Fruit fly (Drosophila melanogaster) whole organism, embryonic: ENCODE results near the gene CG9737.

Experiments used
- Atf-2 ChIP-seq: fragments of 200-800 bp; sonication (Bioruptor generic); optimal IDR thresholded peaks from 2 replicates; lab custom pipeline; 2016; ENCODE audit warnings: missing biosample characterization, missing genetic modification characterization
- Atf6 ChIP-seq: fragments of 200-800 bp; sonication (Bioruptor generic); IDR thresholded peaks from 2 replicates; pipeline ENCODE4 v1.3.6; 2022; ENCODE audit warnings: missing biosample characterization, missing genetic modification characterization
- CG10147 ChIP-seq: fragments of 200-800 bp; sonication (Bioruptor generic); optimal IDR thresholded peaks from 2 replicates; lab custom pipeline; 2019; ENCODE audit warnings: missing biosample characterization, mild to moderate bottlenecking, missing genetic modification characterization, moderate library complexity
- CG10654 ChIP-seq: fragments of 200-800 bp; sonication (Bioruptor generic); optimal IDR thresholded peaks from 2 replicates; lab custom pipeline; 2016; ENCODE audit warnings: missing biosample characterization, missing genetic modification characterization
- CG10959 ChIP-seq: fragments of 200-800 bp; sonication (Bioruptor generic); IDR thresholded peaks from 2 replicates; pipeline ENCODE4 v1.3.6; 2022; ENCODE audit warnings: missing biosample characterization, missing genetic modification characterization
- CG11504 ChIP-seq: fragments of 200-800 bp; sonication (Bioruptor generic); optimal IDR thresholded peaks from 3 replicates; lab custom pipeline; 2019; ENCODE audit warnings: missing biosample characterization, mild to moderate bottlenecking, missing genetic modification characterization, moderate library complexity
- CG12155 ChIP-seq: fragments of 200-800 bp; sonication (Bioruptor generic); optimal IDR thresholded peaks from 3 replicates; lab custom pipeline; 2016; ENCODE audit warnings: missing biosample characterization, missing genetic modification characterization
- CG12236 ChIP-seq: fragments of 200-800 bp; sonication (Bioruptor generic); optimal IDR thresholded peaks from 2 replicates; lab custom pipeline; 2016; ENCODE audit warnings: missing biosample characterization, missing genetic modification characterization
- CG13123 ChIP-seq: fragments of 200-800 bp; sonication (Bioruptor generic); optimal IDR thresholded peaks from 2 replicates; lab custom pipeline; 2016; ENCODE audit warnings: missing biosample characterization, missing genetic modification characterization
- CG15073 ChIP-seq: fragments of 200-800 bp; sonication (Bioruptor generic); optimal IDR thresholded peaks from 2 replicates; lab custom pipeline; 2016; ENCODE audit warnings: missing biosample characterization, missing genetic modification characterization
- CG1602 ChIP-seq: fragments of 200-800 bp; sonication (Bioruptor generic); optimal IDR thresholded peaks from 3 replicates; lab custom pipeline; 2016; ENCODE audit warnings: missing biosample characterization, missing genetic modification characterization
- CG31388 ChIP-seq: fragments of 200-800 bp; sonication (Bioruptor generic); optimal IDR thresholded peaks from 2 replicates; lab custom pipeline; 2016; ENCODE audit warnings: missing biosample characterization, missing genetic modification characterization
- CG4617 ChIP-seq: fragments of 200-800 bp; sonication (Bioruptor generic); optimal IDR thresholded peaks from 3 replicates; lab custom pipeline; 2016; ENCODE audit warnings: missing biosample characterization, missing genetic modification characterization, borderline replicate concordance
- CG5180 ChIP-seq: fragments of 200-800 bp; sonication (Bioruptor generic); optimal IDR thresholded peaks from 3 replicates; lab custom pipeline; 2017; ENCODE audit warnings: missing biosample characterization, missing genetic modification characterization, mild to moderate bottlenecking, moderate library complexity, missing genetic modification reagents
- CG6175 ChIP-seq: fragments of 200-800 bp; sonication (Bioruptor generic); IDR thresholded peaks from 3 replicates; pipeline ENCODE4 v1.3.6; 2022; ENCODE audit warnings: missing biosample characterization, missing genetic modification characterization
- CG7745 ChIP-seq: fragments of 200-800 bp; sonication (Bioruptor generic); optimal IDR thresholded peaks from 2 replicates; lab custom pipeline; 2018; ENCODE audit warnings: missing biosample characterization, mild to moderate bottlenecking, missing genetic modification characterization, moderate library complexity
- CG7786 ChIP-seq: fragments of 200-800 bp; sonication (Bioruptor generic); optimal IDR thresholded peaks from 2 replicates; lab custom pipeline; 2016; ENCODE audit warnings: missing biosample characterization, missing genetic modification characterization
- CG7963 ChIP-seq: fragments of 200-800 bp; sonication (Bioruptor generic); IDR thresholded peaks from 3 replicates; pipeline ENCODE4 v1.3.6; 2022; ENCODE audit warnings: missing biosample characterization, missing genetic modification characterization; ENCODE audit not compliant: partially characterized antibody
- CG9797 ChIP-seq: fragments of 200-800 bp; sonication (Bioruptor generic); optimal IDR thresholded peaks from 3 replicates; lab custom pipeline; 2018; ENCODE audit warnings: missing biosample characterization, mild to moderate bottlenecking, missing genetic modification characterization
- Camta ChIP-seq: fragments of 200-800 bp; sonication (Bioruptor generic); optimal IDR thresholded peaks from 2 replicates; lab custom pipeline; 2016; ENCODE audit warnings: missing biosample characterization, missing genetic modification characterization
- HLH4C ChIP-seq: fragments of 200-800 bp; sonication (Bioruptor generic); IDR thresholded peaks from 3 replicates; pipeline ENCODE4 v1.3.6; 2022; ENCODE audit warnings: missing biosample characterization, missing genetic modification characterization; ENCODE audit not compliant: partially characterized antibody
- HLH54F ChIP-seq: fragments of 200-800 bp; sonication (Bioruptor generic); optimal IDR thresholded peaks from 3 replicates; lab custom pipeline; 2016; ENCODE audit warnings: missing biosample characterization, missing genetic modification characterization
- HLHmδ ChIP-seq: fragments of 200-800 bp; sonication (Bioruptor generic); optimal IDR thresholded peaks from 2 replicates; lab custom pipeline; 2018; ENCODE audit warnings: missing biosample characterization, mild to moderate bottlenecking, missing genetic modification characterization, moderate library complexity
- Lhr ChIP-seq: fragments of 200-800 bp; sonication (Bioruptor generic); optimal IDR thresholded peaks from 3 replicates; lab custom pipeline; 2017; ENCODE audit warnings: mild to moderate bottlenecking, missing biosample characterization, missing genetic modification reagents, missing genetic modification characterization
- Meics ChIP-seq: fragments of 200-800 bp; sonication (Bioruptor generic); optimal IDR thresholded peaks from 2 replicates; lab custom pipeline; 2017; ENCODE audit warnings: missing biosample characterization, mild to moderate bottlenecking, missing genetic modification characterization
- Mes4 ChIP-seq: fragments of 200-800 bp; sonication (Bioruptor generic); optimal IDR thresholded peaks from 2 replicates; lab custom pipeline; 2016; ENCODE audit warnings: missing biosample characterization, missing genetic modification characterization
- Mrtf ChIP-seq: fragments of 200-800 bp; sonication (Bioruptor generic); IDR thresholded peaks from 3 replicates; pipeline ENCODE4 v1.3.6; 2022; ENCODE audit warnings: missing biosample characterization, missing genetic modification characterization
- NC2β ChIP-seq: fragments of 200-800 bp; sonication (Bioruptor generic); optimal IDR thresholded peaks from 2 replicates; lab custom pipeline; 2016; ENCODE audit warnings: missing biosample characterization, missing genetic modification characterization
- Poxn ChIP-seq: fragments of 200-800 bp; sonication (Bioruptor generic); IDR thresholded peaks from 2 replicates; pipeline ENCODE4 v1.3.6; 2022; ENCODE audit warnings: missing biosample characterization, missing genetic modification characterization
- Ptx1 ChIP-seq: fragments of 200-800 bp; sonication (Bioruptor generic); IDR thresholded peaks from 2 replicates; pipeline ENCODE4 v1.3.6; 2022; ENCODE audit warnings: missing biosample characterization, missing genetic modification characterization
- Sin3A ChIP-seq: fragments of >200 bp; optimal IDR thresholded peaks from 2 replicates; lab custom pipeline; 2018
- Spps ChIP-seq: fragments of 200-800 bp; sonication (Bioruptor generic); optimal IDR thresholded peaks from 2 replicates; lab custom pipeline; 2018; ENCODE audit warnings: missing biosample characterization, mild to moderate bottlenecking, missing genetic modification characterization
- Sry-β ChIP-seq: fragments of 200-800 bp; sonication (Bioruptor generic); optimal IDR thresholded peaks from 2 replicates; lab custom pipeline; 2018; ENCODE audit warnings: missing biosample characterization, mild to moderate bottlenecking, missing genetic modification characterization, moderate library complexity
- Ssrp ChIP-seq: fragments of 200-800 bp; sonication (Bioruptor generic); optimal IDR thresholded peaks from 2 replicates; lab custom pipeline; 2018; ENCODE audit warnings: missing biosample characterization, mild to moderate bottlenecking, missing genetic modification characterization, moderate library complexity
- TFAM ChIP-seq: fragments of 200-800 bp; sonication (Bioruptor generic); optimal IDR thresholded peaks from 2 replicates; lab custom pipeline; 2017; ENCODE audit warnings: missing biosample characterization, missing genetic modification characterization, inconsistent platforms
- al ChIP-seq: fragments of 200-800 bp; sonication (Bioruptor generic); IDR thresholded peaks from 2 replicates; pipeline ENCODE4 v1.3.6; 2022; ENCODE audit warnings: missing biosample characterization, missing genetic modification characterization
- ara ChIP-seq: fragments of 200-800 bp; sonication (Bioruptor generic); IDR thresholded peaks from 2 replicates; pipeline ENCODE4 v1.3.6; 2022; ENCODE audit warnings: missing biosample characterization, missing genetic modification characterization
- bcd ChIP-seq: fragments of 200-800 bp; sonication (Bioruptor generic); optimal IDR thresholded peaks from 2 replicates; lab custom pipeline; 2017; ENCODE audit warnings: missing biosample characterization, mild to moderate bottlenecking, missing genetic modification characterization
- cato ChIP-seq: fragments of 200-800 bp; sonication (Bioruptor generic); optimal IDR thresholded peaks from 2 replicates; lab custom pipeline; 2016; ENCODE audit warnings: missing biosample characterization, missing genetic modification characterization, borderline replicate concordance
- croc ChIP-seq: fragments of 200-800 bp; sonication (Bioruptor generic); conservative IDR thresholded peaks from 3 replicates; pipeline ENCODE4 v1.3.6; 2022; ENCODE audit warnings: missing biosample characterization, missing genetic modification characterization
- dati ChIP-seq: fragments of 200-800 bp; sonication (Bioruptor generic); IDR thresholded peaks from 2 replicates; pipeline ENCODE4 v1.3.6; 2022; ENCODE audit warnings: missing biosample characterization, missing genetic modification characterization
- dmrt11E ChIP-seq: fragments of 200-800 bp; sonication (Bioruptor generic); optimal IDR thresholded peaks from 3 replicates; lab custom pipeline; 2018; ENCODE audit warnings: missing biosample characterization, mild to moderate bottlenecking, missing genetic modification characterization, moderate library complexity
- dmrt99B ChIP-seq: fragments of 200-800 bp; sonication (Bioruptor generic); optimal IDR thresholded peaks from 2 replicates; lab custom pipeline; 2018; ENCODE audit warnings: missing biosample characterization, mild to moderate bottlenecking, missing genetic modification characterization, moderate library complexity
- exex ChIP-seq: fragments of 200-800 bp; sonication (Bioruptor generic); optimal IDR thresholded peaks from 4 replicates; lab custom pipeline; 2018; ENCODE audit warnings: missing biosample characterization, mild to moderate bottlenecking, missing genetic modification characterization, moderate library complexity
- gem ChIP-seq: fragments of 200-800 bp; sonication (Bioruptor generic); optimal IDR thresholded peaks from 2 replicates; lab custom pipeline; 2019; ENCODE audit warnings: missing biosample characterization, mild to moderate bottlenecking, missing genetic modification characterization, moderate library complexity
- h ChIP-seq: fragments of >200 bp; optimal IDR thresholded peaks from 2 replicates; lab custom pipeline; 2017
- lbe ChIP-seq: fragments of 200-800 bp; sonication (Bioruptor generic); optimal IDR thresholded peaks from 2 replicates; lab custom pipeline; 2016; ENCODE audit warnings: missing biosample characterization, mild to moderate bottlenecking, missing genetic modification characterization
- psq ChIP-seq: fragments of 200-800 bp; sonication (Bioruptor generic); optimal IDR thresholded peaks from 2 replicates; lab custom pipeline; 2017; ENCODE audit warnings: missing biosample characterization, missing genetic modification characterization
- pum ChIP-seq: fragments of 200-800 bp; sonication (Bioruptor generic); optimal IDR thresholded peaks from 2 replicates; lab custom pipeline; 2016; ENCODE audit warnings: missing biosample characterization, missing genetic modification characterization
- slou ChIP-seq: fragments of 200-800 bp; sonication (Bioruptor generic); optimal IDR thresholded peaks from 3 replicates; lab custom pipeline; 2016; ENCODE audit warnings: missing biosample characterization, missing genetic modification characterization
- trem ChIP-seq: fragments of 200-800 bp; optimal IDR thresholded peaks from 3 replicates; lab custom pipeline; 2019; ENCODE audit warnings: missing biosample characterization, mild to moderate bottlenecking, missing genetic modification characterization, moderate library complexity
- wdn ChIP-seq: fragments of 200-800 bp; sonication (Bioruptor generic); IDR thresholded peaks from 2 replicates; pipeline ENCODE4 v1.3.6; 2022; ENCODE audit warnings: missing biosample characterization, missing genetic modification characterization
- yki ChIP-seq: fragments of >200 bp; optimal IDR thresholded peaks from 3 replicates; lab custom pipeline; 2018

The CG9737 gene

dm6 chr3R:30283940-30284339 lies 40.8 kb upstream of the CG9737 start (continued):
- TF ChIP-seq HLH4C (no peak), CG15073 (no peak), Atf-2 (GFP tag; lab: Kevin White, UChicago) (no peak), CG10654 (GFP tag; lab: Kevin White, UChicago) (no peak), CG4617 (GFP tag; lab: Kevin White, UChicago) (no peak), CG7786 (GFP tag; lab: Kevin White, UChicago) (no peak), dati (GFP tag; lab: Robert Waterston, UW) (no peak), ara (GFP tag; lab: Robert Waterston, UW) (peak; percentile 14; the same call in 1 of the 2 replicates), trem (tag; lab: Kevin White, UChicago) (no peak), HLH54F (GFP tag; lab: Kevin White, UChicago) (no peak), CG31388 (no peak), h (lab: Kevin White, UChicago) (no peak), gem (tag; lab: Kevin White, UChicago) (peak; percentile 55), yki (no peak), CG7745 (tag; lab: Kevin White, UChicago) (no peak), al (no peak), bcd (no peak), Meics (GFP tag; lab: Kevin White, UChicago) (no peak), Sry-β (GFP tag; lab: Kevin White, UChicago) (no peak), HLHmδ (GFP tag; lab: Kevin White, UChicago) (no peak), Sin3A (lab: Kevin White, UChicago) (no peak), Mrtf (GFP tag; lab: Robert Waterston, UW) (no peak), Mes4 (no peak), exex (no peak), Camta (GFP tag; lab: Kevin White, UChicago) (no peak), CG13123 (GFP tag; lab: Kevin White, UChicago) (no peak), croc (GFP tag; lab: Robert Waterston, UW) (no peak; the same call in 2 of the 3 replicates), pum (GFP tag; lab: Kevin White, UChicago) (no peak), dmrt99B (tag; lab: Kevin White, UChicago) (peak; percentile 38), wdn (no peak), Spps (tag; lab: Kevin White, UChicago) (no peak), Ptx1 (GFP tag; lab: Robert Waterston, UW) (peak; percentile 31; the same call in 1 of the 2 replicates), Lhr (GFP tag; lab: Kevin White, UChicago) (no peak), CG5180 (GFP tag; lab: Kevin White, UChicago) (no peak), NC2β (GFP tag; lab: Kevin White, UChicago) (no peak), CG12155 (GFP tag; lab: Kevin White, UChicago) (no peak), CG10147 (GFP tag; lab: Kevin White, UChicago) (no peak), Poxn (GFP tag; lab: Robert Waterston, UW) (no peak), lbe (GFP tag; lab: Kevin White, UChicago) (peak; percentile 11), TFAM (GFP tag; lab: Kevin White, UChicago) (no peak), CG6175 (GFP tag; lab: Robert Waterston, UW) (no peak), dmrt11E (peak; percentile 28), CG9797 (GFP tag; lab: Kevin White, UChicago) (no peak), CG12236 (GFP tag; lab: Kevin White, UChicago) (no peak), slou (GFP tag; lab: Kevin White, UChicago) (no peak), Atf6 (GFP tag; lab: Robert Waterston, UW) (no peak), CG10959 (GFP tag; lab: Robert Waterston, UW) (no peak), CG1602 (GFP tag; lab: Kevin White, UChicago) (no peak), CG7963 (no peak), Ssrp (tag; lab: Kevin White, UChicago) (peak; percentile 8), cato (no peak), CG11504 (tag; lab: Kevin White, UChicago) (peak; percentile 16), psq (GFP tag; lab: Kevin White, UChicago) (no peak)
